Fruit fly (Drosophila melanogaster): ENCODE data around the gene Septin2.
A peak's percentile ranks its signal among the peaks of the same experiment; 100 is the strongest.

Septin2 gene

dm6 chr3R:20560019-20560667, 28.0 kb downstream of the Septin2 start, which contains the start of gene CG15922 (continued):
- TF ChIP-seq CG7372 (GFP tag; IDR thresholded peaks at IDR 0.05) (0 out of 2 replicates have a peak, but pooled peaks have one; percentile 25), PHDP (tag; optimal IDR thresholded peaks at IDR 0.05) (no peak), CG34376 (GFP tag; optimal IDR thresholded peaks at IDR 0.05) (peak; percentile 57), CG15269 (tag; optimal IDR thresholded peaks at IDR 0.05) (peak; percentile 31), CG2116 (GFP tag; optimal IDR thresholded peaks at IDR 0.05) (peak; percentile 0), MBD-R2 (GFP tag; IDR thresholded peaks at IDR 0.05) (peak; percentile 53), gfzf (GFP tag; optimal IDR thresholded peaks at IDR 0.05) (peak; percentile 77), Optix (GFP tag; IDR thresholded peaks at IDR 0.05) (no peak), CG18599 (GFP tag; optimal IDR thresholded peaks at IDR 0.05) (peak; percentile 0), CG3163 (GFP tag; optimal IDR thresholded peaks at IDR 0.05) (no peak), esg (GFP tag; conservative IDR thresholded peaks at IDR 0.05) (0 out of 2 replicates have a peak, but pooled peaks have one; percentile 19), knrl (GFP tag; IDR thresholded peaks at IDR 0.05; ENCODE audit: partially characterized antibody) (no peak), CG12769 (tag; optimal IDR thresholded peaks at IDR 0.05) (peak; percentile 12), chif (GFP tag; optimal IDR thresholded peaks at IDR 0.05) (no peak), fd102C (GFP tag; optimal IDR thresholded peaks at IDR 0.05) (no peak), Max (GFP tag; optimal IDR thresholded peaks at IDR 0.05) (peak; percentile 14), Hmr (GFP tag; optimal IDR thresholded peaks at IDR 0.05) (peak; percentile 13), Sox100B (GFP tag; optimal IDR thresholded peaks at IDR 0.05) (peak; percentile 41), CoRest (tag; optimal IDR thresholded peaks at IDR 0.05) (peak; percentile 33), vvl (GFP tag; IDR thresholded peaks at IDR 0.05) (peak; percentile 27; the same call in 1 of the 2 replicates), CG30403 (GFP tag; optimal IDR thresholded peaks at IDR 0.05) (peak; percentile 10), B-H1 (GFP tag; IDR thresholded peaks at IDR 0.05) (peak; percentile 14; the same call in 1 of the 3 replicates), YL-1 (GFP tag; optimal IDR thresholded peaks at IDR 0.05) (peak; percentile 8), BEAF-32 (GFP tag; optimal IDR thresholded peaks at IDR 0.05) (peak; percentile 20), Aef1 (GFP tag; IDR thresholded peaks at IDR 0.05) (peak; percentile 23; the same call in 1 of the 3 replicates), CG4707 (GFP tag; optimal IDR thresholded peaks at IDR 0.05) (no peak), pan (optimal IDR thresholded peaks at IDR 0.05) (no peak), pan (GFP tag; optimal IDR thresholded peaks at IDR 0.05 in 1 of 2, IDR thresholded peaks at IDR 0.05 in 1 of 2) (peak in 1 of 2 experiments; percentile 34), tll (GFP tag; optimal IDR thresholded peaks at IDR 0.05) (no peak), Bgb (GFP tag; IDR thresholded peaks at IDR 0.05; ENCODE audit: partially characterized antibody) (peak; percentile 11; the same call in 1 of the 2 replicates), unc-4 (GFP tag; IDR thresholded peaks at IDR 0.05; ENCODE audit: partially characterized antibody) (0 out of 2 replicates have a peak, but pooled peaks have one; percentile 13), CG5245 (GFP tag; optimal IDR thresholded peaks at IDR 0.05) (no peak), lola (GFP tag; optimal IDR thresholded peaks at IDR 0.05) (peak in 1 of 3 experiments; percentile 18), CG12659 (GFP tag; optimal IDR thresholded peaks at IDR 0.05) (peak; percentile 13), Myb (GFP tag; optimal IDR thresholded peaks at IDR 0.05) (peak; percentile 3), CG13424 (tag; optimal IDR thresholded peaks at IDR 0.05) (peak; percentile 33), dpn (GFP tag; optimal IDR thresholded peaks at IDR 0.05) (peak; percentile 17 to 27), Pdp1 (GFP tag; optimal IDR thresholded peaks at IDR 0.05) (peak in 1 of 2 experiments; percentile 50), exex (tag; optimal IDR thresholded peaks at IDR 0.05) (peak; percentile 52), Doc3 (GFP tag; IDR thresholded peaks at IDR 0.05; ENCODE audit: partially characterized antibody) (no peak)
